Worm (Caenorhabditis elegans): ENCODE data around the gene nphp-1.

- TF ChIP-seq hmg-4 (GFP tag; optimal IDR thresholded peaks at IDR 0.05) (no peak), ama-1 (optimal IDR thresholded peaks at IDR 0.05) (no peak), F13C5.2 (tag; optimal IDR thresholded peaks at IDR 0.05) (no peak), ceh-36 (tag; optimal IDR thresholded peaks at IDR 0.05) (no peak), tra-4 (tag; optimal IDR thresholded peaks at IDR 0.05) (no peak), tbx-11 (GFP tag; IDR thresholded peaks at IDR 0.05) (no peak), ets-7 (tag; optimal IDR thresholded peaks at IDR 0.05) (no peak), aly-1 (tag; optimal IDR thresholded peaks at IDR 0.05) (no peak), flt-1 (GFP tag; IDR thresholded peaks at IDR 0.05) (no peak), B0310.2 (tag; optimal IDR thresholded peaks at IDR 0.05) (no peak), sea-1 (GFP tag; conservative IDR thresholded peaks at IDR 0.05) (no peak)
Observed at ce11 chrII:10696060-10696459, 44.0 kb upstream of the nphp-1 start.
